Worm (Caenorhabditis elegans) whole organism, L4/young adult: ENCODE measurements around the gene cutl-17.
A peak's percentile ranks its signal among the peaks of the same experiment; 100 is the strongest.

ENCODE experiments used
- W03F9.2 ChIP-seq: fragments of 150-350 bp; optimal IDR thresholded peaks from 2 replicates; lab custom pipeline; 2014; ENCODE audit warnings: missing biosample characterization, missing genetic modification characterization
- dao-5 ChIP-seq: sonication (generic microtip); optimal IDR thresholded peaks from 2 replicates; lab custom pipeline; 2016; ENCODE audit warnings: missing genotype, missing genetic modification characterization, moderate library complexity, missing compliant biosample characterization
- him-1 ChIP-seq: sonication (generic microtip); optimal IDR thresholded peaks from 2 replicates; lab custom pipeline; 2016; ENCODE audit warnings: missing genotype, missing genetic modification reagents, missing genetic modification characterization, missing compliant biosample characterization

cutl-17 gene

ce11 chrIV:9457400-9457799 is at the start of gene cutl-17:
Gene cutl-17 (minus strand): TSS chrIV:9457500.
- TF ChIP-seq dao-5 (tag; lab: Kevin White, UChicago) (no peak), him-1 (no peak), W03F9.2 (tag; lab: Kevin White, UChicago) (no peak)

ce11 chrIV:9506251-9506650 is 49.0 kb upstream of the cutl-17 start, which contains the start of gene ttr-9:
Gene ttr-9 (minus strand): TSS chrIV:9506351.
- TF ChIP-seq him-1: no peak
- no peak for TF ChIP-seq W03F9.2 (tag; lab: Kevin White, UChicago)
- no peak for TF ChIP-seq dao-5 (tag; lab: Kevin White, UChicago)

- TF ChIP-seq dao-5 (tag; lab: Kevin White, UChicago) (no peak), him-1 (no peak), W03F9.2 (tag; lab: Kevin White, UChicago) (no peak)
These were observed 42.8 kb upstream of the cutl-17 start, which contains the start of gene ugt-21 for ce11 chrIV:9500100-9500499. Gene ugt-21 (plus strand): TSS chrIV:9500311.

- TF ChIP-seq him-1: no peak
- TF ChIP-seq W03F9.2 (tag; lab: Kevin White, UChicago): no peak
- no peak for TF ChIP-seq dao-5 (tag; lab: Kevin White, UChicago)
These were observed 42.3 kb upstream of the cutl-17 start for ce11 chrIV:9499636-9500035.

- no peak for TF ChIP-seq him-1
- no peak for TF ChIP-seq W03F9.2 (tag; lab: Kevin White, UChicago)
- no peak for TF ChIP-seq dao-5 (tag; lab: Kevin White, UChicago)
These were observed 40.8 kb upstream of the cutl-17 start, which contains the start of gene sru-4 for ce11 chrIV:9498088-9498487. Gene sru-4 (plus strand): TSS chrIV:9498388.

ce11 chrIV:9496306-9496705 is 39.0 kb upstream of the cutl-17 start, which contains the start of gene sru-3:
Gene sru-3 (plus strand): TSS chrIV:9496606.
- no peak for TF ChIP-seq dao-5 (tag; lab: Kevin White, UChicago)
- no peak for TF ChIP-seq him-1
- no peak for TF ChIP-seq W03F9.2 (tag; lab: Kevin White, UChicago)

ce11 chrIV:9490320-9490719 is 33.0 kb upstream of the cutl-17 start, which contains the start of gene sru-6:
Gene sru-6 (plus strand): TSS chrIV:9490620.
- TF ChIP-seq dao-5 (tag; lab: Kevin White, UChicago): no peak
- TF ChIP-seq him-1: no peak
- TF ChIP-seq W03F9.2 (tag; lab: Kevin White, UChicago): no peak

- TF ChIP-seq W03F9.2 (tag; lab: Kevin White, UChicago): no peak
- no peak for TF ChIP-seq him-1
These were observed 31.0 kb upstream of the cutl-17 start, which contains the start of gene sru-1 for ce11 chrIV:9488315-9488714. Gene sru-1 (plus strand): TSS chrIV:9488615.

ce11 chrIV:9486779-9487178 is 29.5 kb upstream of the cutl-17 start:
- no peak for TF ChIP-seq dao-5 (tag; lab: Kevin White, UChicago)
- TF ChIP-seq him-1: no peak
- TF ChIP-seq W03F9.2 (tag; lab: Kevin White, UChicago): no peak

- TF ChIP-seq dao-5 (tag; lab: Kevin White, UChicago): no peak
- no peak for TF ChIP-seq W03F9.2 (tag; lab: Kevin White, UChicago)
These were observed 28.7 kb upstream of the cutl-17 start, which contains the start of gene sru-2 for ce11 chrIV:9485972-9486371. Gene sru-2 (plus strand): TSS chrIV:9486272.

ce11 chrIV:9485040-9485439 is 27.7 kb upstream of the cutl-17 start, which contains the start of gene gadr-2:
Gene gadr-2 (minus strand): TSS chrIV:9485140.
- TF ChIP-seq W03F9.2 (tag; lab: Kevin White, UChicago) (no peak), him-1 (no peak), dao-5 (tag; lab: Kevin White, UChicago) (no peak)

ce11 chrIV:9480936-9481335 is 23.6 kb upstream of the cutl-17 start, which contains the start of gene cng-3:
Gene cng-3 (minus strand): TSS chrIV:9481037.
- TF ChIP-seq dao-5 (tag; lab: Kevin White, UChicago) (no peak), him-1 (no peak), W03F9.2 (tag; lab: Kevin White, UChicago) (no peak)

ce11 chrIV:9477135-9477928 is 20.0 kb upstream of the cutl-17 start, which contains the start of gene wrt-3:
Gene wrt-3 (minus strand): TSS chrIV:9477456.
- TF ChIP-seq W03F9.2 (tag; lab: Kevin White, UChicago) (no peak), dao-5 (tag; lab: Kevin White, UChicago) (peak; percentile 88), him-1 (peak; percentile 36)

- TF ChIP-seq W03F9.2 (tag; lab: Kevin White, UChicago) (no peak), dao-5 (tag; lab: Kevin White, UChicago) (no peak), him-1 (no peak)
These were observed 12.0 kb upstream of the cutl-17 start for ce11 chrIV:9469293-9469692.
